Worm (Caenorhabditis elegans) whole organism, young adult: ENCODE data around the gene cutl-11.

Source experiments
- B0261.1 ChIP-seq: sonication (generic microtip); optimal IDR thresholded peaks from 2 replicates; lab custom pipeline; 2016; ENCODE audit warnings: mild to moderate bottlenecking, missing genetic modification characterization, moderate library complexity, missing compliant biosample characterization
- D2030.7 ChIP-seq: fragments of 200-800 bp; sonication (Bioruptor generic); IDR thresholded peaks from 2 replicates; pipeline ENCODE4 v1.3.6; 2022; ENCODE audit warnings: missing genetic modification reagents, missing genetic modification characterization, missing compliant biosample characterization
- F10E7.11 ChIP-seq: sonication (generic microtip); optimal IDR thresholded peaks from 2 replicates; lab custom pipeline; 2017; ENCODE audit warnings: mild to moderate bottlenecking, missing genetic modification characterization, moderate library complexity, missing compliant biosample characterization
- F23B12.7 ChIP-seq: sonication (generic microtip); optimal IDR thresholded peaks from 2 replicates; lab custom pipeline; 2017; ENCODE audit warnings: missing genetic modification characterization, mild to moderate bottlenecking, missing compliant biosample characterization, antibody characterized with exemption, moderate library complexity; ENCODE audit not compliant: insufficient read depth
- F37B4.10 ChIP-seq: fragments of 200-800 bp; sonication (Bioruptor generic); IDR thresholded peaks from 2 replicates; pipeline ENCODE4 v1.3.6; 2022; ENCODE audit warnings: missing genetic modification characterization, missing compliant biosample characterization
- F49E8.2 ChIP-seq: sonication (generic microtip); optimal IDR thresholded peaks from 3 replicates; lab custom pipeline; 2017; ENCODE audit warnings: missing genetic modification characterization, mild to moderate bottlenecking, missing compliant biosample characterization, antibody characterized with exemption, moderate library complexity; ENCODE audit not compliant: insufficient read depth
- F57C9.4 ChIP-seq: sonication (generic microtip); optimal IDR thresholded peaks from 2 replicates; lab custom pipeline; 2017; ENCODE audit warnings: mild to moderate bottlenecking, missing genetic modification characterization, missing compliant biosample characterization
- K12H6.12 ChIP-seq: fragments of 200-800 bp; sonication (Bioruptor generic); optimal IDR thresholded peaks from 2 replicates; lab custom pipeline; 2018; ENCODE audit warnings: mild to moderate bottlenecking, missing genetic modification characterization, missing compliant biosample characterization
- Y53G8AR.9 ChIP-seq: fragments of 200-800 bp; sonication (Bioruptor generic); conservative IDR thresholded peaks from 2 replicates; pipeline ENCODE4 v1.3.6; 2022; ENCODE audit warnings: missing genetic modification reagents, missing genetic modification characterization, missing compliant biosample characterization
- Y67H2A.10 ChIP-seq: fragments of 200-800 bp; sonication (Bioruptor generic); conservative IDR thresholded peaks from 2 replicates; pipeline ENCODE4 v1.3.6; 2022; ENCODE audit warnings: missing genetic modification reagents, missing genetic modification characterization, missing compliant biosample characterization
- Y79H2A.3 ChIP-seq: fragments of 200-800 bp; sonication (Bioruptor generic); conservative IDR thresholded peaks from 2 replicates; pipeline ENCODE4 v1.3.6; 2022; ENCODE audit warnings: missing genetic modification reagents, missing genetic modification characterization, missing compliant biosample characterization
- aptf-3 ChIP-seq: fragments of 200-800 bp; sonication (Bioruptor generic); IDR thresholded peaks from 2 replicates; pipeline ENCODE4 v1.3.6; 2022; ENCODE audit warnings: missing genetic modification characterization, missing compliant biosample characterization
- athp-1 ChIP-seq: sonication (generic microtip); optimal IDR thresholded peaks from 2 replicates; lab custom pipeline; 2017; ENCODE audit warnings: mild to moderate bottlenecking, missing genetic modification characterization, missing compliant biosample characterization
- attf-5 ChIP-seq: fragments of 200-800 bp; sonication (Bioruptor generic); optimal IDR thresholded peaks from 2 replicates; lab custom pipeline; 2018; ENCODE audit warnings: mild to moderate bottlenecking, missing genetic modification characterization, missing compliant biosample characterization
- attf-6 ChIP-seq: fragments of 200-800 bp; sonication (Bioruptor generic); IDR thresholded peaks from 2 replicates; pipeline ENCODE4 v1.3.6; 2022; ENCODE audit warnings: missing genetic modification reagents, missing genetic modification characterization, missing compliant biosample characterization
- cebp-2 ChIP-seq: fragments of 200-800 bp; sonication (Bioruptor generic); IDR thresholded peaks from 2 replicates; pipeline ENCODE4 v1.3.6; 2022; ENCODE audit warnings: missing genetic modification characterization, missing compliant biosample characterization
- ceh-91 ChIP-seq: fragments of 200-800 bp; sonication (Bioruptor generic); IDR thresholded peaks from 2 replicates; pipeline ENCODE4 v1.3.6; 2022; ENCODE audit warnings: missing genetic modification reagents, missing genetic modification characterization, missing compliant biosample characterization
- die-1 ChIP-seq: sonication (generic microtip); optimal IDR thresholded peaks from 2 replicates; lab custom pipeline; 2016; ENCODE audit warnings: missing genotype, mild to moderate bottlenecking, missing genetic modification characterization, missing compliant biosample characterization
- dpff-1 ChIP-seq: sonication (generic microtip); optimal IDR thresholded peaks from 2 replicates; lab custom pipeline; 2017; ENCODE audit warnings: mild to moderate bottlenecking, missing genetic modification characterization, missing compliant biosample characterization
- efl-1 ChIP-seq: fragments of 150-350 bp; optimal IDR thresholded peaks from 2 replicates; lab custom pipeline; 2014; ENCODE audit warnings: missing biosample characterization, missing genetic modification reagents, missing genetic modification characterization
- egl-44 ChIP-seq: fragments of 200-800 bp; sonication (Bioruptor generic); IDR thresholded peaks from 2 replicates; pipeline ENCODE4 v1.3.6; 2022; ENCODE audit warnings: missing genetic modification reagents, missing genetic modification characterization, missing compliant biosample characterization
- ekl-4 ChIP-seq: fragments of 200-800 bp; sonication (Bioruptor generic); IDR thresholded peaks from 2 replicates; pipeline ENCODE4 v1.3.6; 2022; ENCODE audit warnings: missing genetic modification reagents, missing genetic modification characterization, missing compliant biosample characterization
- ets-4 ChIP-seq: fragments of 200-800 bp; sonication (Bioruptor generic); optimal IDR thresholded peaks from 2 replicates; lab custom pipeline; 2018; ENCODE audit warnings: mild to moderate bottlenecking, missing genetic modification characterization, missing compliant biosample characterization
- hlh-12 ChIP-seq: sonication (generic microtip); optimal IDR thresholded peaks from 2 replicates; lab custom pipeline; 2016; ENCODE audit warnings: missing genetic modification characterization, missing compliant biosample characterization
- hmg-1.2 ChIP-seq: fragments of 200-800 bp; sonication (Bioruptor generic); IDR thresholded peaks from 2 replicates; pipeline ENCODE4 v1.3.6; 2022; ENCODE audit warnings: missing genetic modification reagents, missing genetic modification characterization, missing compliant biosample characterization
- hrde-1 ChIP-seq: sonication (generic microtip); optimal IDR thresholded peaks from 2 replicates; lab custom pipeline; 2016; ENCODE audit warnings: missing genetic modification characterization, mild to moderate bottlenecking, missing compliant biosample characterization, moderate library complexity, missing genotype, missing genetic modification reagents, borderline replicate concordance
- let-526 ChIP-seq: fragments of 200-800 bp; sonication (Bioruptor generic); IDR thresholded peaks from 2 replicates; pipeline ENCODE4 v1.3.6; 2022; ENCODE audit warnings: missing genetic modification reagents, missing genetic modification characterization, missing compliant biosample characterization
- lin-26 ChIP-seq: fragments of 200-800 bp; sonication (Bioruptor generic); IDR thresholded peaks from 2 replicates; pipeline ENCODE4 v1.3.6; 2022; ENCODE audit warnings: missing genetic modification reagents, missing genetic modification characterization, missing compliant biosample characterization
- lin-40 ChIP-seq: sonication (generic microtip); optimal IDR thresholded peaks from 2 replicates; lab custom pipeline; 2016; ENCODE audit warnings: missing genetic modification characterization, mild to moderate bottlenecking, missing compliant biosample characterization, missing genotype, missing genetic modification reagents
- lin-54 ChIP-seq: fragments of 200-800 bp; sonication (Bioruptor generic); optimal IDR thresholded peaks from 2 replicates; lab custom pipeline; 2018; ENCODE audit warnings: mild to moderate bottlenecking, missing genetic modification characterization, missing compliant biosample characterization
- lsl-1 ChIP-seq: fragments of 200-800 bp; sonication (Bioruptor generic); optimal IDR thresholded peaks from 2 replicates; lab custom pipeline; 2018; ENCODE audit warnings: mild to moderate bottlenecking, missing genetic modification characterization, moderate library complexity, missing compliant biosample characterization
- mel-28 ChIP-seq: sonication (generic microtip); optimal IDR thresholded peaks from 2 replicates; lab custom pipeline; 2016; ENCODE audit warnings: borderline replicate concordance, mild to moderate bottlenecking, missing genetic modification characterization, missing compliant biosample characterization
- nfya-2 ChIP-seq: fragments of 200-800 bp; sonication (Bioruptor generic); IDR thresholded peaks from 2 replicates; pipeline ENCODE4 v1.3.6; 2022; ENCODE audit warnings: missing genetic modification reagents, missing genetic modification characterization, missing compliant biosample characterization
- nhr-80 ChIP-seq: sonication (generic microtip); optimal IDR thresholded peaks from 2 replicates; lab custom pipeline; 2016; ENCODE audit warnings: missing genetic modification characterization, missing compliant biosample characterization
- pbrm-1 ChIP-seq: fragments of 200-800 bp; sonication (Bioruptor generic); IDR thresholded peaks from 2 replicates; pipeline ENCODE4 v1.3.6; 2022; ENCODE audit warnings: missing genetic modification reagents, missing genetic modification characterization, missing compliant biosample characterization
- rpc-1 ChIP-seq, 2 experiments: fragments of 150-350 bp in 1 of 2; sonication (generic microtip) in 1 of 2; optimal IDR thresholded peaks; 2 replicates each; lab custom pipeline; 2014 to 2018; ENCODE audit warnings: missing biosample characterization in 1 of 2, missing genetic modification characterization in 1 of 2, missing genetic modification reagents in 1 of 2, missing genotype in 1 of 2
- snpc-1.1 ChIP-seq: sonication (generic microtip); optimal IDR thresholded peaks from 2 replicates; lab custom pipeline; 2017; ENCODE audit warnings: missing genetic modification characterization, mild to moderate bottlenecking, missing compliant biosample characterization, antibody characterized with exemption, moderate library complexity, missing genotype, missing genetic modification reagents; ENCODE audit not compliant: insufficient read depth
- snpc-3.4 ChIP-seq: sonication (generic microtip); optimal IDR thresholded peaks from 2 replicates; lab custom pipeline; 2017; ENCODE audit warnings: missing genetic modification characterization, mild to moderate bottlenecking, missing compliant biosample characterization, antibody characterized with exemption, moderate library complexity, missing genotype, missing genetic modification reagents
- somi-1 ChIP-seq: fragments of 200-800 bp; sonication (Bioruptor generic); optimal IDR thresholded peaks from 2 replicates; lab custom pipeline; 2018; ENCODE audit warnings: mild to moderate bottlenecking, missing genetic modification characterization, missing compliant biosample characterization
- tlf-1 ChIP-seq: fragments of 200-800 bp; sonication (Bioruptor generic); optimal IDR thresholded peaks from 2 replicates; lab custom pipeline; 2018; ENCODE audit warnings: mild to moderate bottlenecking, missing genetic modification characterization, missing compliant biosample characterization
- unc-62 ChIP-seq: fragments of 150-350 bp; optimal IDR thresholded peaks from 2 replicates; lab custom pipeline; 2014; ENCODE audit warnings: missing biosample characterization, missing genetic modification reagents, missing genetic modification characterization
- zfh-2 ChIP-seq: fragments of 200-800 bp; sonication (Bioruptor generic); conservative IDR thresholded peaks from 2 replicates; pipeline ENCODE4 v1.3.6; 2022; ENCODE audit warnings: missing genetic modification reagents, missing genetic modification characterization, missing compliant biosample characterization
- zim-3 ChIP-seq: sonication (generic microtip); optimal IDR thresholded peaks from 2 replicates; lab custom pipeline; 2017; ENCODE audit warnings: mild to moderate bottlenecking, missing genetic modification characterization, moderate library complexity, missing compliant biosample characterization
- ztf-25 ChIP-seq: fragments of 200-800 bp; sonication (Bioruptor generic); IDR thresholded peaks from 2 replicates; pipeline ENCODE4 v1.3.6; 2022; ENCODE audit warnings: missing genetic modification reagents, missing genetic modification characterization, missing compliant biosample characterization
- ztf-26 ChIP-seq: sonication (generic microtip); optimal IDR thresholded peaks from 2 replicates; lab custom pipeline; 2017; ENCODE audit warnings: missing genetic modification characterization, missing compliant biosample characterization
- ztf-28 ChIP-seq: fragments of 200-800 bp; sonication (Bioruptor generic); IDR thresholded peaks from 2 replicates; pipeline ENCODE4 v1.3.6; 2022; ENCODE audit warnings: missing genetic modification reagents, missing genetic modification characterization, missing compliant biosample characterization
- ztf-3 ChIP-seq: fragments of 200-800 bp; sonication (Bioruptor generic); optimal IDR thresholded peaks from 2 replicates; lab custom pipeline; 2018; ENCODE audit warnings: mild to moderate bottlenecking, missing genetic modification characterization, missing compliant biosample characterization

cutl-11 gene

ce11 chrX:11645517-11645916 is 5.1 kb downstream of the cutl-11 start (continued):
- TF ChIP-seq attf-5 (GFP tag; lab: Kevin White, UChicago) (peak; percentile 45), F57C9.4 (tag; lab: Kevin White, UChicago) (no peak), Y67H2A.10 (GFP tag; lab: Robert Waterston, UW) (0 out of 2 replicates have a peak, but pooled peaks have one; percentile 41), pbrm-1 (GFP tag; lab: Robert Waterston, UW) (peak; percentile 70), nfya-2 (GFP tag; lab: Robert Waterston, UW) (no peak), snpc-1.1 (tag; lab: Kevin White, UChicago) (no peak), lsl-1 (GFP tag; lab: Kevin White, UChicago) (no peak), Y53G8AR.9 (GFP tag; lab: Robert Waterston, UW) (0 out of 2 replicates have a peak, but pooled peaks have one; percentile 28), nhr-80 (tag; lab: Kevin White, UChicago) (peak; percentile 28), snpc-3.4 (tag; lab: Kevin White, UChicago) (peak; percentile 8), die-1 (tag; lab: Kevin White, UChicago) (peak; percentile 74), tlf-1 (GFP tag; lab: Kevin White, UChicago) (no peak), F10E7.11 (no peak), D2030.7 (GFP tag; lab: Robert Waterston, UW) (peak; percentile 60; the same call in 1 of the 2 replicates), rpc-1 (optimal IDR thresholded peaks at IDR 0.05; lab: Kevin White, UChicago) (peak; percentile 85), rpc-1 (tag; optimal IDR thresholded peaks at IDR 0.05; lab: Kevin White, UChicago) (peak; percentile 92), lin-40 (tag; lab: Kevin White, UChicago) (peak; percentile 47), lin-26 (peak; percentile 94), attf-6 (GFP tag; lab: Robert Waterston, UW) (no peak), let-526 (no peak), B0261.1 (tag; lab: Kevin White, UChicago) (peak; percentile 72), unc-62 (GFP tag; lab: Kevin White, UChicago) (no peak), F49E8.2 (tag; lab: Kevin White, UChicago) (no peak), cebp-2 (GFP tag; lab: Robert Waterston, UW) (0 out of 2 replicates have a peak, but pooled peaks have one; percentile 70), dpff-1 (peak; percentile 8), ztf-28 (GFP tag; lab: Robert Waterston, UW) (no peak), somi-1 (peak; percentile 19), egl-44 (no peak), ceh-91 (GFP tag; lab: Robert Waterston, UW) (no peak), zfh-2 (no peak), athp-1 (tag; lab: Kevin White, UChicago) (peak; percentile 4), ets-4 (GFP tag; lab: Kevin White, UChicago) (no peak), hrde-1 (peak; percentile 9), mel-28 (tag; lab: Kevin White, UChicago) (no peak), efl-1 (GFP tag; lab: Kevin White, UChicago) (no peak), K12H6.12 (tag; lab: Kevin White, UChicago) (no peak), ztf-25 (GFP tag; lab: Robert Waterston, UW) (0 out of 2 replicates have a peak, but pooled peaks have one; percentile 58), lin-54 (GFP tag; lab: Kevin White, UChicago) (no peak), Y79H2A.3 (GFP tag; lab: Robert Waterston, UW) (no peak), aptf-3 (GFP tag; lab: Robert Waterston, UW) (no peak), F37B4.10 (no peak), hlh-12 (no peak), ztf-3 (GFP tag; lab: Kevin White, UChicago) (no peak), F23B12.7 (tag; lab: Kevin White, UChicago) (peak; percentile 70), zim-3 (tag; lab: Kevin White, UChicago) (peak; percentile 39), ztf-26 (tag; lab: Kevin White, UChicago) (no peak), ekl-4 (GFP tag; lab: Robert Waterston, UW) (no peak), hmg-1.2 (GFP tag; lab: Robert Waterston, UW) (peak; percentile 55)
